Fruit fly (Drosophila melanogaster): ENCODE data around the gene CG9514.

- TF ChIP-seq rn (GFP tag; IDR thresholded peaks at IDR 0.05) (no peak), CG8159 (tag; optimal IDR thresholded peaks at IDR 0.05) (no peak), CG10348 (GFP tag; IDR thresholded peaks at IDR 0.05) (no peak), CG14655 (GFP tag; optimal IDR thresholded peaks at IDR 0.05) (no peak), gl (tag; optimal IDR thresholded peaks at IDR 0.05) (no peak), Pif1A (GFP tag; optimal IDR thresholded peaks at IDR 0.05) (no peak), EcR (GFP tag; optimal IDR thresholded peaks at IDR 0.05) (no peak)
Observed at dm6 chrX:14866911-14867310, 29.8 kb downstream of the CG9514 start.
